Fruit fly (Drosophila melanogaster) whole organism, embryonic: ENCODE measurements around the gene Kat60.
A peak's percentile ranks its signal among the peaks of the same experiment; 100 is the strongest.

Experiments used
- CG10209 ChIP-seq: fragments of 200-800 bp; sonication (Bioruptor generic); optimal IDR thresholded peaks from 3 replicates; lab custom pipeline; 2017; ENCODE audit warnings: missing biosample characterization, mild to moderate bottlenecking, missing genetic modification characterization, missing genetic modification reagents
- CG10979 ChIP-seq: fragments of 200-800 bp; sonication (Bioruptor generic); optimal IDR thresholded peaks from 2 replicates; lab custom pipeline; 2018; ENCODE audit warnings: missing biosample characterization, mild to moderate bottlenecking, missing genetic modification characterization, moderate library complexity
- CG13624 ChIP-seq: fragments of 200-800 bp; sonication (Bioruptor generic); optimal IDR thresholded peaks from 2 replicates; lab custom pipeline; 2016; ENCODE audit warnings: missing biosample characterization, missing genetic modification characterization
- CG14710 ChIP-seq: fragments of 200-800 bp; sonication (Bioruptor generic); optimal IDR thresholded peaks from 3 replicates; lab custom pipeline; 2019; ENCODE audit warnings: missing biosample characterization, mild to moderate bottlenecking, missing genetic modification characterization, moderate library complexity
- CG14860 ChIP-seq: fragments of 200-800 bp; sonication (Bioruptor generic); IDR thresholded peaks from 3 replicates; pipeline ENCODE4 v1.3.6; 2022; ENCODE audit warnings: missing biosample characterization, missing genetic modification characterization; ENCODE audit not compliant: partially characterized antibody
- CG15269 ChIP-seq: fragments of 200-800 bp; sonication (Bioruptor generic); optimal IDR thresholded peaks from 2 replicates; lab custom pipeline; 2018; ENCODE audit warnings: missing biosample characterization, mild to moderate bottlenecking, missing genetic modification characterization, moderate library complexity
- CG15601 ChIP-seq: fragments of 200-800 bp; sonication (Bioruptor generic); optimal IDR thresholded peaks from 3 replicates; lab custom pipeline; 2019; ENCODE audit warnings: missing biosample characterization, mild to moderate bottlenecking, missing genetic modification characterization, moderate library complexity
- CG3995 ChIP-seq: fragments of 200-800 bp; sonication (Bioruptor generic); optimal IDR thresholded peaks from 3 replicates; lab custom pipeline; 2016; ENCODE audit warnings: missing biosample characterization, missing genetic modification characterization
- CG7987 ChIP-seq: fragments of 200-800 bp; sonication (Bioruptor generic); optimal IDR thresholded peaks from 2 replicates; lab custom pipeline; 2018; ENCODE audit warnings: missing biosample characterization, mild to moderate bottlenecking, missing genetic modification characterization, moderate library complexity
- CG8924 ChIP-seq: fragments of 200-800 bp; optimal IDR thresholded peaks from 3 replicates; lab custom pipeline; 2019; ENCODE audit warnings: missing biosample characterization, mild to moderate bottlenecking, missing genetic modification characterization, moderate library complexity
- CG9437 ChIP-seq: fragments of 200-800 bp; sonication (Bioruptor generic); optimal IDR thresholded peaks from 2 replicates; lab custom pipeline; 2018; ENCODE audit warnings: missing biosample characterization, mild to moderate bottlenecking, missing genetic modification characterization
- Camta ChIP-seq: fragments of 200-800 bp; sonication (Bioruptor generic); optimal IDR thresholded peaks from 2 replicates; lab custom pipeline; 2016; ENCODE audit warnings: missing biosample characterization, missing genetic modification characterization
- Deaf1 ChIP-seq: fragments of 200-800 bp; optimal IDR thresholded peaks from 3 replicates; lab custom pipeline; 2019; ENCODE audit warnings: missing biosample characterization, mild to moderate bottlenecking, missing genetic modification characterization, moderate library complexity
- Dfd ChIP-seq, 2 experiments: fragments of >200 bp; optimal IDR thresholded peaks; 2 replicates each; lab custom pipeline; 2017; ENCODE audit warnings: missing biosample characterization in 2 of 2, missing genetic modification characterization in 2 of 2
- Doc2 ChIP-seq: fragments of 200-800 bp; sonication (Bioruptor generic); IDR thresholded peaks from 2 replicates; pipeline ENCODE4 v1.3.6; 2022; ENCODE audit warnings: missing biosample characterization, missing genetic modification characterization
- Drgx ChIP-seq: fragments of 200-800 bp; sonication (Bioruptor generic); IDR thresholded peaks from 2 replicates; pipeline ENCODE4 v1.3.6; 2022; ENCODE audit warnings: missing biosample characterization, missing genetic modification characterization
- GATAe ChIP-seq: fragments of 200-800 bp; sonication (Bioruptor generic); conservative IDR thresholded peaks from 2 replicates; pipeline ENCODE4 v1.3.6; 2022; ENCODE audit warnings: missing biosample characterization, missing genetic modification characterization
- HHEX ChIP-seq: fragments of 200-800 bp; sonication (Bioruptor generic); optimal IDR thresholded peaks from 3 replicates; lab custom pipeline; 2017; ENCODE audit warnings: missing biosample characterization, mild to moderate bottlenecking, missing genetic modification characterization, missing genetic modification reagents
- HLH3B ChIP-seq: fragments of 200-800 bp; sonication (Bioruptor generic); IDR thresholded peaks from 2 replicates; pipeline ENCODE4 v1.3.6; 2022; ENCODE audit warnings: missing biosample characterization, missing genetic modification characterization
- HmgZ ChIP-seq: fragments of 200-800 bp; sonication (Bioruptor generic); optimal IDR thresholded peaks from 2 replicates; lab custom pipeline; 2018; ENCODE audit warnings: missing biosample characterization, mild to moderate bottlenecking, missing genetic modification characterization
- Hr3 ChIP-seq: fragments of 200-800 bp; sonication (Bioruptor generic); optimal IDR thresholded peaks from 3 replicates; lab custom pipeline; 2016; ENCODE audit warnings: missing biosample characterization, missing genetic modification characterization
- Mrtf ChIP-seq: fragments of 200-800 bp; sonication (Bioruptor generic); IDR thresholded peaks from 3 replicates; pipeline ENCODE4 v1.3.6; 2022; ENCODE audit warnings: missing biosample characterization, missing genetic modification characterization
- Nf-YA ChIP-seq: fragments of 200-800 bp; sonication (Bioruptor generic); IDR thresholded peaks from 2 replicates; pipeline ENCODE4 v1.3.6; 2022; ENCODE audit warnings: missing biosample characterization, missing genetic modification characterization
- Oaz ChIP-seq: fragments of 200-800 bp; sonication (Bioruptor generic); IDR thresholded peaks from 2 replicates; pipeline ENCODE4 v1.3.6; 2022; ENCODE audit warnings: missing biosample characterization, missing genetic modification characterization
- Rfx ChIP-seq: fragments of 200-800 bp; sonication (Bioruptor generic); IDR thresholded peaks from 2 replicates; pipeline ENCODE4 v1.3.6; 2022; ENCODE audit warnings: missing biosample characterization, missing genetic modification characterization
- Sry-β ChIP-seq: fragments of 200-800 bp; sonication (Bioruptor generic); optimal IDR thresholded peaks from 2 replicates; lab custom pipeline; 2018; ENCODE audit warnings: missing biosample characterization, mild to moderate bottlenecking, missing genetic modification characterization, moderate library complexity
- Ssrp ChIP-seq: fragments of 200-800 bp; sonication (Bioruptor generic); optimal IDR thresholded peaks from 2 replicates; lab custom pipeline; 2018; ENCODE audit warnings: missing biosample characterization, mild to moderate bottlenecking, missing genetic modification characterization, moderate library complexity
- Tbp ChIP-seq: fragments of >200 bp; optimal IDR thresholded peaks from 2 replicates; lab custom pipeline; 2018; ENCODE audit warnings: missing biosample characterization, missing genetic modification characterization
- Vsx1 ChIP-seq: fragments of 200-800 bp; sonication (Bioruptor generic); optimal IDR thresholded peaks from 2 replicates; lab custom pipeline; 2017; ENCODE audit warnings: missing biosample characterization, mild to moderate bottlenecking, missing genetic modification characterization, missing genetic modification reagents
- ash1 ChIP-seq: fragments of 200-800 bp; sonication (Bioruptor generic); optimal IDR thresholded peaks from 2 replicates; lab custom pipeline; 2018; ENCODE audit warnings: missing biosample characterization, mild to moderate bottlenecking, missing genetic modification characterization
- bab2 ChIP-seq: fragments of 200-800 bp; sonication (Bioruptor generic); optimal IDR thresholded peaks from 2 replicates; lab custom pipeline; 2016; ENCODE audit warnings: missing biosample characterization, missing genetic modification characterization
- cad ChIP-seq: fragments of >200 bp; optimal IDR thresholded peaks from 2 replicates; lab custom pipeline; 2017; ENCODE audit warnings: missing biosample characterization, missing genetic modification characterization
- dan ChIP-seq: fragments of 200-800 bp; sonication (Bioruptor generic); IDR thresholded peaks from 2 replicates; pipeline ENCODE4 v1.3.6; 2022; ENCODE audit warnings: missing biosample characterization, missing genetic modification characterization
- dpn ChIP-seq, 2 experiments: fragments of 200-800 bp; sonication (Bioruptor generic); optimal IDR thresholded peaks; 3 replicates each; lab custom pipeline; 2016; ENCODE audit warnings: missing biosample characterization in 2 of 2, missing genetic modification characterization in 2 of 2
- ftz-f1 ChIP-seq: fragments of 200-800 bp; sonication (Bioruptor generic); optimal IDR thresholded peaks from 2 replicates; lab custom pipeline; 2016; ENCODE audit warnings: missing biosample characterization, missing genetic modification characterization
- gsb ChIP-seq: fragments of 200-800 bp; sonication (Bioruptor generic); IDR thresholded peaks from 2 replicates; pipeline ENCODE4 v1.3.6; 2022; ENCODE audit warnings: missing biosample characterization, missing genetic modification characterization
- lbe ChIP-seq: fragments of 200-800 bp; sonication (Bioruptor generic); optimal IDR thresholded peaks from 2 replicates; lab custom pipeline; 2016; ENCODE audit warnings: missing biosample characterization, mild to moderate bottlenecking, missing genetic modification characterization
- maf-S ChIP-seq: fragments of 200-800 bp; sonication (Bioruptor generic); optimal IDR thresholded peaks from 2 replicates; lab custom pipeline; 2016; ENCODE audit warnings: missing biosample characterization, missing genetic modification characterization
- pan ChIP-seq, 4 experiments: fragments of >200 bp in 3 of 4; fragments of 200-800 bp in 1 of 4; sonication (Bioruptor generic) in 1 of 4; optimal IDR thresholded peaks in 3 of 4; IDR thresholded peaks in 1 of 4; 2 replicates each; pipeline versions ENCODE4 v1.3.6 to Lab custom; 2017 to 2022; ENCODE audit warnings: missing biosample characterization in 2 of 4, missing genetic modification characterization in 2 of 4, mixed read lengths in 1 of 4
- prd ChIP-seq, 3 experiments: fragments of >200 bp in 2 of 3; fragments of 200-800 bp in 1 of 3; sonication (Bioruptor generic) in 1 of 3; optimal IDR thresholded peaks in 2 of 3; IDR thresholded peaks in 1 of 3; 2 replicates in 2 of 3; 3 replicates in 1 of 3; pipeline versions ENCODE4 v1.3.6 to Lab custom; 2017 to 2022; ENCODE audit warnings: missing biosample characterization in 1 of 3, missing genetic modification characterization in 1 of 3
- scrt ChIP-seq: fragments of 200-800 bp; sonication (Bioruptor generic); optimal IDR thresholded peaks from 2 replicates; lab custom pipeline; 2018; ENCODE audit warnings: missing biosample characterization, mild to moderate bottlenecking, missing genetic modification characterization, moderate library complexity
- sug ChIP-seq: fragments of 200-800 bp; optimal IDR thresholded peaks from 2 replicates; lab custom pipeline; 2019; ENCODE audit warnings: missing biosample characterization, mild to moderate bottlenecking, missing genetic modification characterization, moderate library complexity
- vvl ChIP-seq: fragments of 200-800 bp; sonication (Bioruptor generic); IDR thresholded peaks from 2 replicates; pipeline ENCODE4 v1.3.6; 2022; ENCODE audit warnings: missing biosample characterization, missing genetic modification characterization

Kat60 gene

dm6 chr3R:5270806-5271205 is 38.8 kb upstream of the Kat60 start (continued):
- TF ChIP-seq Hr3 (GFP tag; lab: Kevin White, UChicago) (no peak), gsb (GFP tag; lab: Robert Waterston, UW) (no peak), CG10979 (tag; lab: Kevin White, UChicago) (peak; percentile 23), CG15269 (tag; lab: Kevin White, UChicago) (no peak), pan (optimal IDR thresholded peaks at IDR 0.05; lab: Kevin White, UChicago) (no peak), pan (GFP tag; optimal IDR thresholded peaks at IDR 0.05 in 1 of 2, IDR thresholded peaks at IDR 0.05 in 1 of 2) (no peak), Rfx (peak; percentile 45; the same call in 1 of the 2 replicates), scrt (no peak), vvl (peak; percentile 55; the same call in 1 of the 2 replicates), dpn (GFP tag; optimal IDR thresholded peaks at IDR 0.05; lab: Kevin White, UChicago) (peak; percentile 17 to 30), Doc2 (GFP tag; lab: Robert Waterston, UW) (no peak), Drgx (GFP tag; lab: Robert Waterston, UW) (peak; percentile 40; the same call in 1 of the 2 replicates), prd (optimal IDR thresholded peaks at IDR 0.05; lab: Kevin White, UChicago) (no peak), prd (GFP tag; IDR thresholded peaks at IDR 0.05; lab: Robert Waterston, UW) (no peak; the same call in 2 of the 3 replicates)

dm6 chr3R:5268495-5268894 is 36.5 kb upstream of the Kat60 start:
- TF ChIP-seq lbe (GFP tag; lab: Kevin White, UChicago) (peak; percentile 31), CG3995 (GFP tag; lab: Kevin White, UChicago) (peak; percentile 77), CG9437 (GFP tag; lab: Kevin White, UChicago) (peak; percentile 97), HmgZ (tag; lab: Kevin White, UChicago) (peak; percentile 11), bab2 (GFP tag; lab: Kevin White, UChicago) (no peak), sug (no peak)

dm6 chr3R:5266282-5266681 is 34.3 kb upstream of the Kat60 start:
- TF ChIP-seq cad (peak; percentile 30), Camta (no peak)

dm6 chr3R:5264251-5265098 is 32.5 kb upstream of the Kat60 start:
- TF ChIP-seq Tbp (GFP tag; lab: Kevin White, UChicago) (no peak), CG13624 (peak; percentile 36), CG8924 (tag; lab: Kevin White, UChicago) (peak; percentile 79), Nf-YA (GFP tag; lab: Robert Waterston, UW) (no peak), Mrtf (GFP tag; lab: Robert Waterston, UW) (0 out of 3 replicates have a peak, but pooled peaks have one; percentile 25), HHEX (GFP tag; lab: Kevin White, UChicago) (peak; percentile 29), HLH3B (GFP tag; lab: Robert Waterston, UW) (no peak), CG10209 (GFP tag; lab: Kevin White, UChicago) (peak; percentile 37), Ssrp (no peak), dan (GFP tag; lab: Robert Waterston, UW) (no peak), Vsx1 (GFP tag; lab: Kevin White, UChicago) (peak; percentile 38), CG15601 (tag; lab: Kevin White, UChicago) (peak; percentile 23), ash1 (GFP tag; lab: Kevin White, UChicago) (no peak), CG7987 (peak; percentile 0), Dfd (GFP tag; optimal IDR thresholded peaks at IDR 0.05; lab: Kevin White, UChicago) (no peak), Sry-β (peak; percentile 99), maf-S (GFP tag; lab: Kevin White, UChicago) (peak; percentile 34), CG14860 (no peak), GATAe (GFP tag; lab: Robert Waterston, UW) (no peak), Drgx (GFP tag; lab: Robert Waterston, UW) (no peak; the same call in 1 of the 2 replicates), Oaz (GFP tag; lab: Robert Waterston, UW) (no peak), HmgZ (tag; lab: Kevin White, UChicago) (peak; percentile 44), ftz-f1 (GFP tag; lab: Kevin White, UChicago) (peak; percentile 58), CG14710 (tag; lab: Kevin White, UChicago) (peak; percentile 32), Deaf1 (tag; lab: Kevin White, UChicago) (peak; percentile 98)
